Fruit fly (Drosophila melanogaster) whole organism, embryonic: ENCODE measurements around the gene CG7715.

Experiments
- ATbp ChIP-seq: fragments of 200-800 bp; sonication (Bioruptor generic); optimal IDR thresholded peaks from 2 replicates; lab custom pipeline; 2017; ENCODE audit warnings: missing biosample characterization, mild to moderate bottlenecking, missing genetic modification characterization, missing genetic modification reagents
- Abd-B ChIP-seq: fragments of 200-800 bp; sonication (Bioruptor generic); optimal IDR thresholded peaks from 2 replicates; lab custom pipeline; 2018; ENCODE audit warnings: missing biosample characterization, mild to moderate bottlenecking, missing genetic modification characterization, moderate library complexity
- Asciz ChIP-seq: fragments of 200-800 bp; sonication (Bioruptor generic); optimal IDR thresholded peaks from 2 replicates; lab custom pipeline; 2017; ENCODE audit warnings: missing biosample characterization, mild to moderate bottlenecking, missing genetic modification characterization, missing genetic modification reagents
- B-H2 ChIP-seq: fragments of 200-800 bp; sonication (Bioruptor generic); optimal IDR thresholded peaks from 2 replicates; lab custom pipeline; 2018; ENCODE audit warnings: missing biosample characterization, mild to moderate bottlenecking, missing genetic modification characterization
- Bdp1 ChIP-seq: fragments of 200-800 bp; sonication (Bioruptor generic); optimal IDR thresholded peaks from 3 replicates; lab custom pipeline; 2016; ENCODE audit warnings: missing biosample characterization, missing genetic modification characterization
- CG10321 ChIP-seq: fragments of 200-800 bp; sonication (Bioruptor generic); IDR thresholded peaks from 2 replicates; pipeline ENCODE4 v1.3.6; 2022; ENCODE audit warnings: missing biosample characterization, missing genetic modification characterization
- CG10979 ChIP-seq: fragments of 200-800 bp; sonication (Bioruptor generic); optimal IDR thresholded peaks from 2 replicates; lab custom pipeline; 2018; ENCODE audit warnings: missing biosample characterization, mild to moderate bottlenecking, missing genetic modification characterization, moderate library complexity
- CG11560 ChIP-seq: fragments of 200-800 bp; sonication (Bioruptor generic); IDR thresholded peaks from 3 replicates; pipeline ENCODE4 v1.3.6; 2022; ENCODE audit warnings: missing biosample characterization, missing genetic modification characterization
- CG13624 ChIP-seq: fragments of 200-800 bp; sonication (Bioruptor generic); optimal IDR thresholded peaks from 2 replicates; lab custom pipeline; 2016; ENCODE audit warnings: missing biosample characterization, missing genetic modification characterization
- CG17186 ChIP-seq: fragments of 200-800 bp; sonication (Bioruptor generic); optimal IDR thresholded peaks from 3 replicates; lab custom pipeline; 2017; ENCODE audit warnings: missing biosample characterization, missing genetic modification reagents, missing genetic modification characterization
- CG18262 ChIP-seq: fragments of 200-800 bp; optimal IDR thresholded peaks from 3 replicates; lab custom pipeline; 2019; ENCODE audit warnings: missing biosample characterization, mild to moderate bottlenecking, missing genetic modification characterization, moderate library complexity
- CG30403 ChIP-seq: fragments of 200-800 bp; sonication (Bioruptor generic); optimal IDR thresholded peaks from 3 replicates; lab custom pipeline; 2016; ENCODE audit warnings: missing biosample characterization, missing genetic modification characterization
- CG31365 ChIP-seq: fragments of 200-800 bp; sonication (Bioruptor generic); optimal IDR thresholded peaks from 2 replicates; lab custom pipeline; 2018; ENCODE audit warnings: missing biosample characterization, mild to moderate bottlenecking, missing genetic modification characterization
- CG32772 ChIP-seq: fragments of 200-800 bp; sonication (Bioruptor generic); IDR thresholded peaks from 2 replicates; pipeline ENCODE4 v1.3.6; 2022; ENCODE audit warnings: missing biosample characterization, missing genetic modification characterization
- CG3847 ChIP-seq: fragments of 200-800 bp; sonication (Bioruptor generic); IDR thresholded peaks from 2 replicates; pipeline ENCODE4 v1.3.6; 2022; ENCODE audit warnings: missing biosample characterization, missing genetic modification characterization
- CG42726 ChIP-seq: fragments of 200-800 bp; sonication (Bioruptor generic); IDR thresholded peaks from 2 replicates; pipeline ENCODE4 v1.3.6; 2022; ENCODE audit warnings: missing biosample characterization, missing genetic modification characterization; ENCODE audit not compliant: partially characterized antibody
- CG4820 ChIP-seq: fragments of 200-800 bp; sonication (Bioruptor generic); optimal IDR thresholded peaks from 3 replicates; lab custom pipeline; 2016; ENCODE audit warnings: missing biosample characterization, missing genetic modification characterization
- CG5180 ChIP-seq: fragments of 200-800 bp; sonication (Bioruptor generic); optimal IDR thresholded peaks from 3 replicates; lab custom pipeline; 2017; ENCODE audit warnings: missing biosample characterization, missing genetic modification characterization, mild to moderate bottlenecking, moderate library complexity, missing genetic modification reagents
- CG6175 ChIP-seq: fragments of 200-800 bp; sonication (Bioruptor generic); IDR thresholded peaks from 3 replicates; pipeline ENCODE4 v1.3.6; 2022; ENCODE audit warnings: missing biosample characterization, missing genetic modification characterization
- CG6272 ChIP-seq: fragments of 200-800 bp; sonication (Bioruptor generic); IDR thresholded peaks from 2 replicates; pipeline ENCODE4 v1.3.6; 2022; ENCODE audit warnings: missing biosample characterization, missing genetic modification characterization
- CG6765 ChIP-seq: fragments of 200-800 bp; sonication (Bioruptor generic); optimal IDR thresholded peaks from 3 replicates; lab custom pipeline; 2017; ENCODE audit warnings: missing biosample characterization, mild to moderate bottlenecking, missing genetic modification characterization
- CG7745 ChIP-seq: fragments of 200-800 bp; sonication (Bioruptor generic); optimal IDR thresholded peaks from 2 replicates; lab custom pipeline; 2018; ENCODE audit warnings: missing biosample characterization, mild to moderate bottlenecking, missing genetic modification characterization, moderate library complexity
- CG9797 ChIP-seq: fragments of 200-800 bp; sonication (Bioruptor generic); optimal IDR thresholded peaks from 3 replicates; lab custom pipeline; 2018; ENCODE audit warnings: missing biosample characterization, mild to moderate bottlenecking, missing genetic modification characterization
- CTCF ChIP-seq: fragments of 200-800 bp; sonication (Bioruptor generic); optimal IDR thresholded peaks from 2 replicates; lab custom pipeline; 2017; ENCODE audit warnings: missing biosample characterization, mild to moderate bottlenecking, missing genetic modification characterization, moderate library complexity
- CoRest ChIP-seq: fragments of 200-800 bp; sonication (Bioruptor generic); optimal IDR thresholded peaks from 3 replicates; lab custom pipeline; 2018; ENCODE audit warnings: missing biosample characterization, mild to moderate bottlenecking, missing genetic modification characterization, moderate library complexity
- Doc3 ChIP-seq: fragments of 200-800 bp; sonication (Bioruptor generic); IDR thresholded peaks from 3 replicates; pipeline ENCODE4 v1.3.6; 2022; ENCODE audit warnings: missing biosample characterization, missing genetic modification characterization; ENCODE audit not compliant: partially characterized antibody
- Gug ChIP-seq: fragments of 200-800 bp; sonication (Bioruptor generic); IDR thresholded peaks from 4 replicates; pipeline ENCODE4 v1.3.6; 2022; ENCODE audit warnings: missing biosample characterization, missing genetic modification characterization
- H15 ChIP-seq: fragments of 200-800 bp; sonication (Bioruptor generic); IDR thresholded peaks from 3 replicates; pipeline ENCODE4 v1.3.6; 2022; ENCODE audit warnings: missing biosample characterization, missing genetic modification characterization
- HmgZ ChIP-seq: fragments of 200-800 bp; sonication (Bioruptor generic); optimal IDR thresholded peaks from 2 replicates; lab custom pipeline; 2018; ENCODE audit warnings: missing biosample characterization, mild to moderate bottlenecking, missing genetic modification characterization
- Hr39 ChIP-seq: fragments of >200 bp; optimal IDR thresholded peaks from 2 replicates; lab custom pipeline; 2017
- Hr51 ChIP-seq, 2 experiments: fragments of 200-800 bp; sonication (Bioruptor generic); optimal IDR thresholded peaks; 2 replicates in 1 of 2; 3 replicates in 1 of 2; lab custom pipeline; 2016 to 2018; ENCODE audit warnings: missing biosample characterization in 2 of 2, missing genetic modification characterization in 2 of 2, mild to moderate bottlenecking in 1 of 2, moderate library complexity in 1 of 2
- Nf-YC ChIP-seq: fragments of 200-800 bp; optimal IDR thresholded peaks from 3 replicates; lab custom pipeline; 2019; ENCODE audit warnings: missing biosample characterization, mild to moderate bottlenecking, missing genetic modification characterization, moderate library complexity
- Oaz ChIP-seq: fragments of 200-800 bp; sonication (Bioruptor generic); IDR thresholded peaks from 2 replicates; pipeline ENCODE4 v1.3.6; 2022; ENCODE audit warnings: missing biosample characterization, missing genetic modification characterization
- Sry-β ChIP-seq: fragments of 200-800 bp; sonication (Bioruptor generic); optimal IDR thresholded peaks from 2 replicates; lab custom pipeline; 2018; ENCODE audit warnings: missing biosample characterization, mild to moderate bottlenecking, missing genetic modification characterization, moderate library complexity
- ap ChIP-seq: fragments of 200-800 bp; sonication (Bioruptor generic); IDR thresholded peaks from 2 replicates; pipeline ENCODE4 v1.3.6; 2022; ENCODE audit warnings: missing biosample characterization, missing genetic modification characterization
- br ChIP-seq: fragments of >200 bp; optimal IDR thresholded peaks from 2 replicates; lab custom pipeline; 2017
- crc ChIP-seq: fragments of 200-800 bp; sonication (Bioruptor generic); optimal IDR thresholded peaks from 2 replicates; lab custom pipeline; 2016; ENCODE audit warnings: missing biosample characterization, missing genetic modification characterization
- dm ChIP-seq: fragments of 200-800 bp; sonication (Bioruptor generic); optimal IDR thresholded peaks from 3 replicates; lab custom pipeline; 2016; ENCODE audit warnings: missing biosample characterization, missing genetic modification characterization
- eyg ChIP-seq: fragments of 200-800 bp; sonication (Bioruptor generic); optimal IDR thresholded peaks from 3 replicates; lab custom pipeline; 2016; ENCODE audit warnings: missing biosample characterization, missing genetic modification characterization
- fd64A ChIP-seq: fragments of 200-800 bp; sonication (Bioruptor generic); optimal IDR thresholded peaks from 3 replicates; lab custom pipeline; 2018; ENCODE audit warnings: missing biosample characterization, mild to moderate bottlenecking, missing genetic modification characterization
- gcm ChIP-seq: fragments of 200-800 bp; sonication (Bioruptor generic); optimal IDR thresholded peaks from 2 replicates; lab custom pipeline; 2019; ENCODE audit warnings: missing biosample characterization, mild to moderate bottlenecking, missing genetic modification characterization, moderate library complexity
- gfzf ChIP-seq: fragments of 200-800 bp; sonication (Bioruptor generic); optimal IDR thresholded peaks from 2 replicates; lab custom pipeline; 2016; ENCODE audit warnings: missing biosample characterization, mild to moderate bottlenecking, missing genetic modification characterization, moderate library complexity
- grau ChIP-seq: fragments of 200-800 bp; optimal IDR thresholded peaks from 3 replicates; lab custom pipeline; 2019; ENCODE audit warnings: missing biosample characterization, mild to moderate bottlenecking, missing genetic modification characterization, moderate library complexity
- jigr1 ChIP-seq: fragments of 200-800 bp; sonication (Bioruptor generic); IDR thresholded peaks from 3 replicates; pipeline ENCODE4 v1.3.6; 2022; ENCODE audit warnings: missing biosample characterization, missing genetic modification characterization
- lmd ChIP-seq: fragments of 200-800 bp; sonication (Bioruptor generic); IDR thresholded peaks from 2 replicates; pipeline ENCODE4 v1.3.6; 2022; ENCODE audit warnings: missing biosample characterization, missing genetic modification characterization
- lola ChIP-seq, 3 experiments: fragments of >200 bp in 2 of 3; fragments of 200-800 bp in 1 of 3; sonication (Bioruptor generic) in 1 of 3; optimal IDR thresholded peaks; 2 replicates each; lab custom pipeline; 2017 to 2019; ENCODE audit warnings: missing biosample characterization in 3 of 3, missing genetic modification characterization in 3 of 3, mild to moderate bottlenecking in 1 of 3, moderate library complexity in 1 of 3
- luna ChIP-seq: fragments of 200-800 bp; sonication (Bioruptor generic); optimal IDR thresholded peaks from 2 replicates; lab custom pipeline; 2016; ENCODE audit warnings: missing biosample characterization, missing genetic modification characterization
- rib ChIP-seq: fragments of 200-800 bp; sonication (Bioruptor generic); IDR thresholded peaks from 2 replicates; pipeline ENCODE4 v1.3.6; 2022; ENCODE audit warnings: missing biosample characterization, missing genetic modification characterization
- salm ChIP-seq: fragments of 200-800 bp; sonication (Bioruptor generic); optimal IDR thresholded peaks from 2 replicates; lab custom pipeline; 2018; ENCODE audit warnings: missing biosample characterization, mild to moderate bottlenecking, missing genetic modification characterization
- sens-2 ChIP-seq: fragments of 200-800 bp; sonication (Bioruptor generic); IDR thresholded peaks from 2 replicates; pipeline ENCODE4 v1.3.6; 2022; ENCODE audit warnings: missing biosample characterization, missing genetic modification characterization
- trh ChIP-seq: fragments of 200-800 bp; sonication (Bioruptor generic); optimal IDR thresholded peaks from 2 replicates; lab custom pipeline; 2016; ENCODE audit warnings: missing biosample characterization, missing genetic modification characterization

The CG7715 gene

DNA sequence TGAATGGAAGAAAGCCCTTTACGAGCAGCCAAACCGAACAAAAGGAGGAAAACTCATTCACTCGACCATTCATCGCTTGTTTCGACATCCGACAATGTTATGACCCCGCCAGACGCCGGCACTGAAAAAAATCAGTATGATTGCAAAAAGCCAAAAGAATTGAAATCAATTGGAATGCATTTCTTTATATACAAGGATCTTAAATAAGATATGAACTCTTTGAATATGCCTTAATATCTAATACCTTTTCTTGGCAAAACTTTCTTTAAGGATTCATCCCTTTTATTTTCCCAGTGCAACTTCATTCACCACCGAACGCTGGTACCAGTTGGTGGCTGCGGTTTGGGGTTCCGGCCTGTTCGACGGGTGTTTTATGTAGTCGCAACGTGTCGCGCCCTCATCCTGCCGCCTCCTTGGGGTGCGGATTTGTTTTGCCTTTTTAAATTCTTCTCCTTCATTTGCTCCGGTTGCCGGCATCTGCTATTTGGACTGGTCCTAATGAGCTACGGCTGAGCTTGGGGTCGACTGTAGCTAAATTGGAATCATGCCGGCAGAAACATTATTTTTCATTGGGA lies 8.4 kb downstream of the CG7715 start (continued):
- TF ChIP-seq CG6175 (GFP tag; lab: Robert Waterston, UW) = 0 out of 3 replicates have a peak, but pooled peaks have one; percentile 37
- peak; percentile 88 for TF ChIP-seq grau
- peak; percentile 67 to 89 for TF ChIP-seq Hr51 (GFP tag; optimal IDR thresholded peaks at IDR 0.05; lab: Kevin White, UChicago)
- TF ChIP-seq CG32772 (GFP tag; lab: Robert Waterston, UW) = peak; percentile 76
- peak; percentile 77 for TF ChIP-seq CG3847
- TF ChIP-seq luna (GFP tag; lab: Kevin White, UChicago) = peak; percentile 65
- peak; percentile 76 for TF ChIP-seq Nf-YC (tag; lab: Kevin White, UChicago)
- TF ChIP-seq lmd = peak; percentile 84
- TF ChIP-seq gfzf = no peak
- TF ChIP-seq CG31365 (tag; lab: Kevin White, UChicago) = peak; percentile 75
- TF ChIP-seq CG11560 (tag; lab: Robert Waterston, UW) = peak; percentile 71
- TF ChIP-seq eyg (GFP tag; lab: Kevin White, UChicago) = peak; percentile 77
- TF ChIP-seq CG7745 (tag; lab: Kevin White, UChicago) = no peak
- no peak for TF ChIP-seq CG9797 (GFP tag; lab: Kevin White, UChicago)
- peak; percentile 32 for TF ChIP-seq CTCF (GFP tag; lab: Kevin White, UChicago)
- TF ChIP-seq Sry-β (GFP tag; lab: Kevin White, UChicago) = no peak
- TF ChIP-seq H15 (GFP tag; lab: Robert Waterston, UW) = peak; percentile 71
- peak; percentile 82 for TF ChIP-seq CG6272
- TF ChIP-seq B-H2 = peak; percentile 93
- peak; percentile 59 for TF ChIP-seq dm (GFP tag; lab: Kevin White, UChicago)
- peak in 1 of 3 experiments; percentile 63 for TF ChIP-seq lola (GFP tag; optimal IDR thresholded peaks at IDR 0.05; lab: Kevin White, UChicago)
- peak; percentile 62; the same call in 1 of the 2 replicates for TF ChIP-seq ap (GFP tag; lab: Robert Waterston, UW)
- TF ChIP-seq Abd-B (GFP tag; lab: Kevin White, UChicago) = peak; percentile 81
- peak; percentile 85 for TF ChIP-seq Oaz (GFP tag; lab: Robert Waterston, UW)
- peak; percentile 72; the same call in 3 of the 4 replicates for TF ChIP-seq Gug (GFP tag; lab: Robert Waterston, UW)
- peak; percentile 52; the same call in 1 of the 2 replicates for TF ChIP-seq sens-2 (GFP tag; lab: Robert Waterston, UW)
- TF ChIP-seq CG4820 (GFP tag; lab: Kevin White, UChicago) = peak; percentile 72
- TF ChIP-seq Bdp1 (GFP tag; lab: Kevin White, UChicago) = peak; percentile 65
- peak; percentile 83 for TF ChIP-seq CG13624 (GFP tag; lab: Kevin White, UChicago)
- TF ChIP-seq Doc3 (GFP tag; lab: Robert Waterston, UW) = no peak
- TF ChIP-seq br (lab: Kevin White, UChicago) = no peak
- peak; percentile 87 for TF ChIP-seq CG30403 (GFP tag; lab: Kevin White, UChicago)
- no peak for TF ChIP-seq trh (GFP tag; lab: Kevin White, UChicago)
- TF ChIP-seq CG6765 (GFP tag; lab: Kevin White, UChicago) = peak; percentile 86
- TF ChIP-seq Asciz (GFP tag; lab: Kevin White, UChicago) = peak; percentile 82
- TF ChIP-seq CG10321 (GFP tag; lab: Robert Waterston, UW) = peak; percentile 56
- TF ChIP-seq CG18262 (tag; lab: Kevin White, UChicago) = peak; percentile 90
- TF ChIP-seq fd64A (GFP tag; lab: Kevin White, UChicago) = peak; percentile 62
- peak; percentile 86 for TF ChIP-seq CG10979
- TF ChIP-seq CG5180 = peak; percentile 87
- TF ChIP-seq Hr39 = no peak
- peak; percentile 89 for TF ChIP-seq CoRest (tag; lab: Kevin White, UChicago)
- TF ChIP-seq CG42726 = no peak
- TF ChIP-seq salm = peak; percentile 65
- TF ChIP-seq jigr1 (GFP tag; lab: Robert Waterston, UW) = 0 out of 3 replicates have a peak, but pooled peaks have one; percentile 33
- peak; percentile 74 for TF ChIP-seq crc
- TF ChIP-seq HmgZ (tag; lab: Kevin White, UChicago) = peak; percentile 93
- TF ChIP-seq gcm (GFP tag; lab: Kevin White, UChicago) = peak; percentile 65
- no peak; the same call in 1 of the 2 replicates for TF ChIP-seq rib (GFP tag; lab: Robert Waterston, UW)
- peak; percentile 88 for TF ChIP-seq ATbp (GFP tag; lab: Kevin White, UChicago)
- no peak for TF ChIP-seq CG17186 (GFP tag; lab: Kevin White, UChicago)
